Fruit fly (Drosophila melanogaster) Kc167 (cell line): ENCODE results near the gene CG17327.

ENCODE experiments used
- Myc ChIP-seq: fragments of >200 bp; optimal IDR thresholded peaks from 2 replicates; lab custom pipeline; 2017; ENCODE audit warnings: missing external identifiers
- Sin3A ChIP-seq: fragments of >200 bp; optimal IDR thresholded peaks from 2 replicates; lab custom pipeline; 2018; ENCODE audit warnings: missing external identifiers
- h ChIP-seq: fragments of >200 bp; optimal IDR thresholded peaks from 3 replicates; lab custom pipeline; 2018; ENCODE audit warnings: missing external identifiers
- insv ChIP-seq: fragments of >200 bp; optimal IDR thresholded peaks from 3 replicates; lab custom pipeline; 2018; ENCODE audit warnings: missing external identifiers
- psq ChIP-seq: fragments of >200 bp; optimal IDR thresholded peaks from 2 replicates; lab custom pipeline; 2017; ENCODE audit warnings: missing external identifiers
- ttk ChIP-seq: sonication (Bioruptor generic); optimal IDR thresholded peaks from 2 replicates; lab custom pipeline; 2017; ENCODE audit warnings: missing external identifiers

The CG17327 gene

DNA sequence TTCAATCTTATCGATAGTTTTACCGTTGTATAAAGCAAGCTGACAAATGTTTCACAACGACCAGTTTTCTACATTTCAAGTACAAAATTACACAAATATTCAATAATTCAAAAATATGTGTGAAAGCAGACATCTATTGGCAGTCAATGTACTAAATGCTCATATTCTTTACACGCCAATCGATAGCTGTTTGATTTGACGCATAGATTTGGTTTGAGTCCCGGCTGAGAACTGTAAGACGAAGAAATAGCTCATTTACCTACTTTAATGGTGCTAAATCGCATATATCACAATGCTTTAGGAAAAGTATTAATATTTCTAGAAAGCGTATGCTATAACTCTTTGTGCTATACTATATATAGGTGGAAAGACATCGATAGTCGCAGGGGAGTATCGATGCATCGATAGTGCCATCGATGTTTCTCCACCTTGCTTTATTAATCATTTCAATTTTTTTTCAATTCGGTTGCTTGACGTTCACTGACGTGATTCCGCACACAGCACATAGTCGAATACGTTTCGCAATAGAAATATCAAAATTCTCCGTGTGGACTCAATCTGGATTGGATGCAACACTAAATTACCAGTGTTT, 16.8 kb downstream of the CG17327 start, which contains the start of gene Paip2:
Gene Paip2, plus strand, starts transcription at position 165 of the 592 bp plus-strand sequence.
- TF ChIP-seq psq (no peak), insv (no peak), h (lab: Kevin White, UChicago) (no peak), ttk (lab: Kevin White, UChicago) (no peak), Myc (no peak), Sin3A (lab: Kevin White, UChicago) (no peak)

DNA sequence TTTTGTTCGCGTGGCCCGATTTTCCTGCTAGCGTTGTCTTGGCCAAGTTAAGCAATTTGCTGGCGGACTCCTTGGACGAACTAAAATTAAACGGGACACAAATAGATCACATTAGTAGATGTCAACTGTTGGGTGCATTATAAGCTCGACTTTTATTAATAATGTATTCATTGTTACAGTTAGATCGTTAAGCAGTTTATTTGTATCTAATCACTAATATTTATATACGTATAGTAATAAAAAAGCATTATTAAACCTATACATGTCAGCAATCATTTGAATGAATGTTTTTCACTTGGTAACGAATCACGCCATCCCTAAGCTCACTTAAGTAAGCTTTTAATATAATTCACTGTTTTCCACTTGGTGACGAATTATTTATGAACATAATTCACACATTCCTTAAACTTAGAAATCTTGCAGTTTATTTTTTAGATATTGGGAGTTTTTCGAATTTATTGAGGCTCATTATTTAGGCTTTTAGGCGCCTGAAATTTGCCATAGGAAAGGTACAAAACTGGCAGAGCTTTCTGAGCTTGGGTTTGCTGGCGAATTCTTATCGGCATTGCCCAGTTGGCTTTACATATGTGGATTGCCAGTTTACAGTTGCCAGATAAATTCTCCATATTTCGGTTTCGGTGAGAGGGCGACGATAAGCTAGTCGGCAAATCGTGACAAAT, 20.0 kb downstream of the CG17327 start, which contains the start of the genes CG7381 and CG7091:
Gene CG7381, minus strand, starts transcription at position 101 of the 680 bp plus-strand sequence.
Gene CG7091, plus strand, starts transcription at position 630 of the 680 bp plus-strand sequence.
- TF ChIP-seq insv = no peak
- no peak for TF ChIP-seq ttk (lab: Kevin White, UChicago)
- no peak for TF ChIP-seq psq
- no peak for TF ChIP-seq Myc
- no peak for TF ChIP-seq Sin3A (lab: Kevin White, UChicago)
- TF ChIP-seq h (lab: Kevin White, UChicago) = no peak

- TF ChIP-seq Sin3A (lab: Kevin White, UChicago) = no peak
- no peak for TF ChIP-seq ttk (lab: Kevin White, UChicago)
- no peak for TF ChIP-seq psq
- TF ChIP-seq h (lab: Kevin White, UChicago) = no peak
- TF ChIP-seq Myc = no peak
- TF ChIP-seq insv = no peak
Observed at dm6 chr3R:12975223-12975622, 22.3 kb downstream of the CG17327 start.

dm6 chr3R:12974447-12974846, 23.1 kb downstream of the CG17327 start:
- no peak for TF ChIP-seq Myc
- TF ChIP-seq ttk (lab: Kevin White, UChicago) = no peak
- no peak for TF ChIP-seq h (lab: Kevin White, UChicago)
- no peak for TF ChIP-seq insv
- no peak for TF ChIP-seq psq
- TF ChIP-seq Sin3A (lab: Kevin White, UChicago) = no peak

- TF ChIP-seq ttk (lab: Kevin White, UChicago) (no peak), Sin3A (lab: Kevin White, UChicago) (no peak), insv (no peak), h (lab: Kevin White, UChicago) (no peak), Myc (no peak), psq (no peak)
Observed at dm6 chr3R:12972106-12972505, 25.4 kb downstream of the CG17327 start.

- no peak for TF ChIP-seq Sin3A (lab: Kevin White, UChicago)
- no peak for TF ChIP-seq h (lab: Kevin White, UChicago)
- no peak for TF ChIP-seq ttk (lab: Kevin White, UChicago)
- TF ChIP-seq psq = no peak
- TF ChIP-seq insv = no peak
- no peak for TF ChIP-seq Myc
Observed at dm6 chr3R:12967612-12968011, 29.9 kb downstream of the CG17327 start, which contains the start of the genes CG14384 and grsm. Gene CG14384, minus strand, starts transcription at chr3R:12967712. Gene grsm, minus strand, starts transcription at chr3R:12967712.

- no peak for TF ChIP-seq Myc
- TF ChIP-seq insv = no peak
- TF ChIP-seq Sin3A (lab: Kevin White, UChicago) = no peak
Observed at dm6 chr3R:12964043-12964442, 33.5 kb downstream of the CG17327 start.

- TF ChIP-seq h (lab: Kevin White, UChicago) = no peak
- TF ChIP-seq psq = no peak
- no peak for TF ChIP-seq ttk (lab: Kevin White, UChicago)
- no peak for TF ChIP-seq Myc
- no peak for TF ChIP-seq Sin3A (lab: Kevin White, UChicago)
- TF ChIP-seq insv = no peak
Observed at dm6 chr3R:12963491-12963890, 34.0 kb downstream of the CG17327 start, which contains the start of gene Cyp304a1. Gene Cyp304a1, plus strand, starts transcription at chr3R:12963791.

- TF ChIP-seq h (lab: Kevin White, UChicago) (no peak), psq (no peak), insv (no peak), Sin3A (lab: Kevin White, UChicago) (no peak), Myc (no peak), ttk (lab: Kevin White, UChicago) (no peak)
Observed at dm6 chr3R:12962612-12963011, 34.9 kb downstream of the CG17327 start.

dm6 chr3R:12960929-12961855, 36.3 kb downstream of the CG17327 start, which contains the start of gene Spc25:
Gene Spc25, plus strand, starts transcription at chr3R:12961745.
- TF ChIP-seq insv = no peak
- no peak for TF ChIP-seq ttk (lab: Kevin White, UChicago)
- TF ChIP-seq Sin3A (lab: Kevin White, UChicago) = no peak
- TF ChIP-seq Myc = no peak
- TF ChIP-seq psq = no peak
- TF ChIP-seq h (lab: Kevin White, UChicago) = no peak

DNA sequence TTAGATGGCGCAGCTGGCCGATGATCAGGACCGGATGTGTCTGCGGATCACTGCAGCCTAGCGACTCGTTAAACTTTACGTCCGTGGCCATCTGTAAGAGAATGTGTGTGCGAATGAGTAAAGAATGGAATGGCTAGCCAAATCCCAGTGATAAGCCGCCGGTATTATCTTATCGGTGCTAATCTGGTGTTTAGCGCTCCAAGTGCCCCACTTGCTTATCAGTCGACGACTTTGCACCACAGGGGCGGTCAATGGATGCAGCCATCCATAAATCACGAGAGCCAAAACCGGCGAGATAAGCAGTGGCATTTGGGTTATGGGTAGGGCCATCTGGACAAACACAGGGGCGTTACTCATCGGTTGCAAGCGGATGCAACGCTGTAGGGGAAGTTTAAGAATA, 37.3 kb downstream of the CG17327 start:
- TF ChIP-seq insv = no peak
- no peak for TF ChIP-seq Sin3A (lab: Kevin White, UChicago)
- TF ChIP-seq h (lab: Kevin White, UChicago) = no peak
- no peak for TF ChIP-seq Myc
- TF ChIP-seq psq = no peak
- TF ChIP-seq ttk (lab: Kevin White, UChicago) = no peak

DNA sequence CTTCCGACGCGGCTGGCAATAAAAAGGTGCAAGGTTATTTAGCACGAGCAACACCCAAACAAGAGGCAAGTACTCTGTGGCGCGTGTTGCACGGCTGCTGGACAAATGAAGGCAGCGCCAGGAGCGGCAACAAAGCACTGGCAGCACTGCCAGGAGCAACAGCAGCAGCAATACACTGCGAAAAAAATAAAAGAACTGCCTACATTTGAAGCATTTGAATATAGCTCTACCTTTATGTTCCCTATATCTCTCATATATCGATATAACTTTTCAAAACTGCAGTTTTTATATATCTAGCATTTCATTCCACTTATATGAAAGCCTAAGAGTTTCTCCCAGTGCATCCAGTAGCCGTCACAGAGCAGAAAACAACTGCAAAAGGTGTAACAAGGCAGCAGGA, 40.1 kb downstream of the CG17327 start:
- TF ChIP-seq Myc (no peak), Sin3A (lab: Kevin White, UChicago) (no peak), insv (no peak), psq (no peak), ttk (lab: Kevin White, UChicago) (no peak), h (lab: Kevin White, UChicago) (no peak)
